Worm (Caenorhabditis elegans): Measurements from ENCODE around the gene aldo-1.

- TF ChIP-seq ces-1 (GFP tag; optimal IDR thresholded peaks at IDR 0.05) (no peak), ceh-83 (GFP tag; optimal IDR thresholded peaks at IDR 0.05) (no peak), unc-62 (GFP tag; optimal IDR thresholded peaks at IDR 0.05) (no peak), lsy-2 (tag; optimal IDR thresholded peaks at IDR 0.05) (no peak), snpc-4 (tag; optimal IDR thresholded peaks at IDR 0.05) (no peak), hlh-1 (tag; optimal IDR thresholded peaks at IDR 0.05) (no peak)
These were observed 5.6 kb upstream of the aldo-1 start, which contains the start of gene exc-12 for ce11 chrIII:13570347-13570746.

Measured in whole organism, mixed stage, embryonic.